Fruit fly (Drosophila melanogaster) whole organism, embryonic: Measurements from ENCODE around the gene CG17906.
A peak's percentile ranks its signal among the peaks of the same experiment; 100 is the strongest.

Experiments used
- C15 ChIP-seq: fragments of 200-800 bp; sonication (Bioruptor generic); IDR thresholded peaks from 3 replicates; pipeline ENCODE4 v1.3.6; 2022; ENCODE audit warnings: missing biosample characterization, missing genetic modification characterization
- CG10565 ChIP-seq: fragments of 200-800 bp; sonication (Bioruptor generic); optimal IDR thresholded peaks from 3 replicates; lab custom pipeline; 2016; ENCODE audit warnings: missing biosample characterization, mild to moderate bottlenecking, missing genetic modification characterization
- CG10654 ChIP-seq: fragments of 200-800 bp; sonication (Bioruptor generic); optimal IDR thresholded peaks from 2 replicates; lab custom pipeline; 2016; ENCODE audit warnings: missing biosample characterization, missing genetic modification characterization
- CG11696 ChIP-seq: fragments of 200-800 bp; sonication (Bioruptor generic); IDR thresholded peaks from 2 replicates; pipeline ENCODE4 v1.3.6; 2022; ENCODE audit warnings: missing biosample characterization, missing genetic modification characterization
- CG12155 ChIP-seq: fragments of 200-800 bp; sonication (Bioruptor generic); optimal IDR thresholded peaks from 3 replicates; lab custom pipeline; 2016; ENCODE audit warnings: missing biosample characterization, missing genetic modification characterization
- CG13123 ChIP-seq: fragments of 200-800 bp; sonication (Bioruptor generic); optimal IDR thresholded peaks from 2 replicates; lab custom pipeline; 2016; ENCODE audit warnings: missing biosample characterization, missing genetic modification characterization
- CG13775 ChIP-seq: fragments of 200-800 bp; sonication (Bioruptor generic); optimal IDR thresholded peaks from 3 replicates; lab custom pipeline; 2017; ENCODE audit warnings: missing biosample characterization, mild to moderate bottlenecking, missing genetic modification characterization
- CG14710 ChIP-seq: fragments of 200-800 bp; sonication (Bioruptor generic); optimal IDR thresholded peaks from 3 replicates; lab custom pipeline; 2019; ENCODE audit warnings: missing biosample characterization, mild to moderate bottlenecking, missing genetic modification characterization, moderate library complexity
- CG14965 ChIP-seq: fragments of 200-800 bp; sonication (Bioruptor generic); optimal IDR thresholded peaks from 2 replicates; lab custom pipeline; 2016; ENCODE audit warnings: missing biosample characterization, missing genetic modification characterization, borderline replicate concordance
- CG16813 ChIP-seq: fragments of 200-800 bp; sonication (Bioruptor generic); IDR thresholded peaks from 3 replicates; pipeline ENCODE4 v1.3.6; 2022; ENCODE audit warnings: missing biosample characterization, missing genetic modification characterization; ENCODE audit not compliant: partially characterized antibody
- CG17186 ChIP-seq: fragments of 200-800 bp; sonication (Bioruptor generic); optimal IDR thresholded peaks from 3 replicates; lab custom pipeline; 2017; ENCODE audit warnings: missing biosample characterization, missing genetic modification reagents, missing genetic modification characterization
- CG17802 ChIP-seq: fragments of 200-800 bp; sonication (Bioruptor generic); optimal IDR thresholded peaks from 2 replicates; lab custom pipeline; 2018; ENCODE audit warnings: missing biosample characterization, mild to moderate bottlenecking, missing genetic modification characterization, moderate library complexity
- CG17829 ChIP-seq: fragments of 200-800 bp; optimal IDR thresholded peaks from 2 replicates; lab custom pipeline; 2019; ENCODE audit warnings: missing biosample characterization, mild to moderate bottlenecking, missing genetic modification characterization, moderate library complexity
- CG30403 ChIP-seq: fragments of 200-800 bp; sonication (Bioruptor generic); optimal IDR thresholded peaks from 3 replicates; lab custom pipeline; 2016; ENCODE audit warnings: missing biosample characterization, missing genetic modification characterization
- CG30431 ChIP-seq: fragments of 200-800 bp; sonication (Bioruptor generic); optimal IDR thresholded peaks from 2 replicates; lab custom pipeline; 2017; ENCODE audit warnings: missing biosample characterization, missing genetic modification characterization
- CG33557 ChIP-seq: fragments of 200-800 bp; sonication (Bioruptor generic); optimal IDR thresholded peaks from 2 replicates; lab custom pipeline; 2019; ENCODE audit warnings: missing biosample characterization, mild to moderate bottlenecking, missing genetic modification characterization, moderate library complexity
- CG34422 ChIP-seq: fragments of 200-800 bp; sonication (Bioruptor generic); IDR thresholded peaks from 3 replicates; pipeline ENCODE4 v1.3.6; 2022; ENCODE audit warnings: missing biosample characterization, missing genetic modification characterization
- CG4730 ChIP-seq: fragments of 200-800 bp; sonication (Bioruptor generic); IDR thresholded peaks from 2 replicates; pipeline ENCODE4 v1.3.6; 2022; ENCODE audit warnings: missing biosample characterization, missing genetic modification characterization
- CG4854 ChIP-seq: fragments of 200-800 bp; sonication (Bioruptor generic); optimal IDR thresholded peaks from 2 replicates; lab custom pipeline; 2016; ENCODE audit warnings: missing biosample characterization, missing genetic modification characterization, inconsistent platforms
- CG6854 ChIP-seq: fragments of 200-800 bp; sonication (Bioruptor generic); optimal IDR thresholded peaks from 3 replicates; lab custom pipeline; 2017; ENCODE audit warnings: missing biosample characterization, mild to moderate bottlenecking, missing genetic modification characterization
- CG7963 ChIP-seq: fragments of 200-800 bp; sonication (Bioruptor generic); IDR thresholded peaks from 3 replicates; pipeline ENCODE4 v1.3.6; 2022; ENCODE audit warnings: missing biosample characterization, missing genetic modification characterization; ENCODE audit not compliant: partially characterized antibody
- CG8765 ChIP-seq: fragments of 200-800 bp; sonication (Bioruptor generic); IDR thresholded peaks from 2 replicates; pipeline ENCODE4 v1.3.6; 2022; ENCODE audit warnings: missing biosample characterization, missing genetic modification characterization
- Dek ChIP-seq: fragments of 200-800 bp; sonication (Bioruptor generic); optimal IDR thresholded peaks from 3 replicates; lab custom pipeline; 2019; ENCODE audit warnings: missing biosample characterization, mild to moderate bottlenecking, missing genetic modification characterization, moderate library complexity
- Dip2 ChIP-seq: fragments of 200-800 bp; sonication (Bioruptor generic); IDR thresholded peaks from 2 replicates; pipeline ENCODE4 v1.3.6; 2022; ENCODE audit warnings: missing biosample characterization, missing genetic modification characterization
- Fer3 ChIP-seq: fragments of 200-800 bp; sonication (Bioruptor generic); optimal IDR thresholded peaks from 2 replicates; lab custom pipeline; 2018; ENCODE audit warnings: missing biosample characterization, mild to moderate bottlenecking, missing genetic modification characterization, moderate library complexity
- HLH3B ChIP-seq: fragments of 200-800 bp; sonication (Bioruptor generic); IDR thresholded peaks from 2 replicates; pipeline ENCODE4 v1.3.6; 2022; ENCODE audit warnings: missing biosample characterization, missing genetic modification characterization
- HLH54F ChIP-seq: fragments of 200-800 bp; sonication (Bioruptor generic); optimal IDR thresholded peaks from 3 replicates; lab custom pipeline; 2016; ENCODE audit warnings: missing biosample characterization, missing genetic modification characterization
- HLHmδ ChIP-seq: fragments of 200-800 bp; sonication (Bioruptor generic); optimal IDR thresholded peaks from 2 replicates; lab custom pipeline; 2018; ENCODE audit warnings: missing biosample characterization, mild to moderate bottlenecking, missing genetic modification characterization, moderate library complexity
- Max ChIP-seq: fragments of 200-800 bp; sonication (Bioruptor generic); optimal IDR thresholded peaks from 2 replicates; lab custom pipeline; 2016; ENCODE audit warnings: missing biosample characterization, mild to moderate bottlenecking, missing genetic modification characterization
- Ravus ChIP-seq: fragments of 200-800 bp; sonication (Bioruptor generic); IDR thresholded peaks from 2 replicates; pipeline ENCODE4 v1.3.6; 2022; ENCODE audit warnings: missing biosample characterization, missing genetic modification characterization
- Stat92E ChIP-seq, 3 experiments: fragments of >200 bp in 2 of 3; fragments of 200-800 bp in 1 of 3; sonication (Bioruptor generic) in 1 of 3; optimal IDR thresholded peaks; 2 replicates each; lab custom pipeline; 2017 to 2019; ENCODE audit warnings: missing biosample characterization in 3 of 3, missing genetic modification characterization in 3 of 3, mild to moderate bottlenecking in 1 of 3, moderate library complexity in 1 of 3
- Taf1 ChIP-seq: fragments of 200-800 bp; sonication (Bioruptor generic); IDR thresholded peaks from 2 replicates; pipeline ENCODE4 v1.3.6; 2022; ENCODE audit warnings: missing biosample characterization, missing genetic modification characterization
- YL-1 ChIP-seq: fragments of 200-800 bp; sonication (Bioruptor generic); optimal IDR thresholded peaks from 3 replicates; lab custom pipeline; 2017; ENCODE audit warnings: missing biosample characterization, mild to moderate bottlenecking, missing genetic modification characterization
- btn ChIP-seq: fragments of 200-800 bp; sonication (Bioruptor generic); optimal IDR thresholded peaks from 2 replicates; lab custom pipeline; 2016; ENCODE audit warnings: missing biosample characterization, missing genetic modification characterization
- cad ChIP-seq: fragments of >200 bp; optimal IDR thresholded peaks from 2 replicates; lab custom pipeline; 2017; ENCODE audit warnings: missing biosample characterization, missing genetic modification characterization
- da ChIP-seq: fragments of 200-800 bp; sonication (Bioruptor generic); optimal IDR thresholded peaks from 2 replicates; lab custom pipeline; 2016; ENCODE audit warnings: missing biosample characterization, missing genetic modification characterization
- exex ChIP-seq: fragments of 200-800 bp; sonication (Bioruptor generic); optimal IDR thresholded peaks from 4 replicates; lab custom pipeline; 2018; ENCODE audit warnings: missing biosample characterization, mild to moderate bottlenecking, missing genetic modification characterization, moderate library complexity
- fru ChIP-seq: fragments of >200 bp; optimal IDR thresholded peaks from 2 replicates; lab custom pipeline; 2017
- gem ChIP-seq: fragments of 200-800 bp; sonication (Bioruptor generic); optimal IDR thresholded peaks from 2 replicates; lab custom pipeline; 2019; ENCODE audit warnings: missing biosample characterization, mild to moderate bottlenecking, missing genetic modification characterization, moderate library complexity
- gro ChIP-seq: fragments of 200-800 bp; sonication (Bioruptor generic); optimal IDR thresholded peaks from 2 replicates; lab custom pipeline; 2016; ENCODE audit warnings: missing biosample characterization, missing genetic modification characterization
- klu ChIP-seq: fragments of 200-800 bp; sonication (Bioruptor generic); IDR thresholded peaks from 2 replicates; pipeline ENCODE4 v1.3.6; 2022; ENCODE audit warnings: missing biosample characterization, missing genetic modification characterization
- nerfin-2 ChIP-seq: fragments of 200-800 bp; sonication (Bioruptor generic); IDR thresholded peaks from 2 replicates; pipeline ENCODE4 v1.3.6; 2022; ENCODE audit warnings: missing biosample characterization, missing genetic modification characterization; ENCODE audit not compliant: partially characterized antibody
- prd ChIP-seq, 3 experiments: fragments of >200 bp in 2 of 3; fragments of 200-800 bp in 1 of 3; sonication (Bioruptor generic) in 1 of 3; optimal IDR thresholded peaks in 2 of 3; IDR thresholded peaks in 1 of 3; 2 replicates in 2 of 3; 3 replicates in 1 of 3; pipeline versions ENCODE4 v1.3.6 to Lab custom; 2017 to 2022; ENCODE audit warnings: missing biosample characterization in 1 of 3, missing genetic modification characterization in 1 of 3
- sima ChIP-seq: fragments of 200-800 bp; sonication (Bioruptor generic); optimal IDR thresholded peaks from 2 replicates; lab custom pipeline; 2016; ENCODE audit warnings: missing biosample characterization, missing genetic modification characterization
- stwl ChIP-seq: fragments of 200-800 bp; sonication (Bioruptor generic); optimal IDR thresholded peaks from 3 replicates; lab custom pipeline; 2018; ENCODE audit warnings: missing biosample characterization, mild to moderate bottlenecking, missing genetic modification characterization, moderate library complexity
- tgo ChIP-seq: fragments of 200-800 bp; sonication (Bioruptor generic); IDR thresholded peaks from 3 replicates; pipeline ENCODE4 v1.3.6; 2022; ENCODE audit warnings: missing biosample characterization, missing genetic modification characterization
- trh ChIP-seq: fragments of 200-800 bp; sonication (Bioruptor generic); optimal IDR thresholded peaks from 2 replicates; lab custom pipeline; 2016; ENCODE audit warnings: missing biosample characterization, missing genetic modification characterization
- ttk ChIP-seq: fragments of 200-800 bp; sonication (Bioruptor generic); IDR thresholded peaks from 2 replicates; pipeline ENCODE4 v2.1.2; 2022; ENCODE audit warnings: missing biosample characterization, missing genetic modification characterization

Gene CG17906

dm6 chr2L:8952194-8953037, 41.8 kb upstream of the CG17906 start (continued):
- no peak for TF ChIP-seq CG17802 (tag; lab: Kevin White, UChicago)
- TF ChIP-seq CG14965 (GFP tag; lab: Kevin White, UChicago): no peak
- no peak for TF ChIP-seq YL-1 (GFP tag; lab: Kevin White, UChicago)
- peak; percentile 17 for TF ChIP-seq gro (GFP tag; lab: Kevin White, UChicago)
- no peak for TF ChIP-seq Stat92E (GFP tag; optimal IDR thresholded peaks at IDR 0.05; lab: Kevin White, UChicago)
- TF ChIP-seq CG11696 (GFP tag; lab: Robert Waterston, UW): no peak
- no peak for TF ChIP-seq CG10654
- 0 out of 3 replicates have a peak, but pooled peaks have one; percentile 18 for TF ChIP-seq CG7963 (GFP tag; lab: Robert Waterston, UW)
- TF ChIP-seq CG8765 (GFP tag; lab: Robert Waterston, UW): peak; percentile 56
- TF ChIP-seq CG12155 (GFP tag; lab: Kevin White, UChicago): peak; percentile 42
- TF ChIP-seq stwl: peak; percentile 87
- peak; percentile 14 for TF ChIP-seq CG17829 (tag; lab: Kevin White, UChicago)
- no peak for TF ChIP-seq CG13123
- TF ChIP-seq trh (GFP tag; lab: Kevin White, UChicago): no peak
- no peak for TF ChIP-seq klu (GFP tag; lab: Robert Waterston, UW)
- TF ChIP-seq Ravus (GFP tag; lab: Robert Waterston, UW): no peak
- TF ChIP-seq gem (tag; lab: Kevin White, UChicago): peak; percentile 61
- no peak for TF ChIP-seq Max
- TF ChIP-seq btn (GFP tag; lab: Kevin White, UChicago): no peak
- peak; percentile 97 for TF ChIP-seq exex (tag; lab: Kevin White, UChicago)
- TF ChIP-seq HLH3B (GFP tag; lab: Robert Waterston, UW): peak; percentile 42; the same call in 1 of the 2 replicates
- TF ChIP-seq CG30431: no peak
- TF ChIP-seq da (GFP tag; lab: Kevin White, UChicago): no peak
- TF ChIP-seq CG33557 (GFP tag; lab: Kevin White, UChicago): no peak
- TF ChIP-seq tgo: peak; percentile 52; the same call in 2 of the 3 replicates
- no peak for TF ChIP-seq HLHmδ (GFP tag; lab: Kevin White, UChicago)
- no peak for TF ChIP-seq prd (optimal IDR thresholded peaks at IDR 0.05; lab: Kevin White, UChicago)
- TF ChIP-seq prd (GFP tag; IDR thresholded peaks at IDR 0.05; lab: Robert Waterston, UW): peak; percentile 62; the same call in 2 of the 3 replicates
- no peak for TF ChIP-seq Taf1 (GFP tag; lab: Robert Waterston, UW)
- TF ChIP-seq CG6854 (GFP tag; lab: Kevin White, UChicago): no peak
- TF ChIP-seq CG17186 (GFP tag; lab: Kevin White, UChicago): no peak
- peak; percentile 49 for TF ChIP-seq HLH54F (GFP tag; lab: Kevin White, UChicago)
- TF ChIP-seq CG30403 (GFP tag; lab: Kevin White, UChicago): peak; percentile 34
- TF ChIP-seq C15: no peak
- TF ChIP-seq Dip2 (GFP tag; lab: Robert Waterston, UW): no peak
- TF ChIP-seq sima: no peak
- TF ChIP-seq CG34422 (GFP tag; lab: Robert Waterston, UW): 0 out of 3 replicates have a peak, but pooled peaks have one; percentile 50
- no peak for TF ChIP-seq fru (lab: Kevin White, UChicago)
- TF ChIP-seq cad: no peak
- peak; percentile 3 for TF ChIP-seq CG14710 (tag; lab: Kevin White, UChicago)
- TF ChIP-seq CG13775: peak; percentile 16
- 0 out of 2 replicates have a peak, but pooled peaks have one; percentile 26 for TF ChIP-seq CG4730 (GFP tag; lab: Robert Waterston, UW)
- TF ChIP-seq CG16813 (GFP tag; lab: Robert Waterston, UW): peak; percentile 74
- TF ChIP-seq Fer3 (tag; lab: Kevin White, UChicago): peak; percentile 23
- peak; percentile 57 for TF ChIP-seq nerfin-2 (GFP tag; lab: Robert Waterston, UW)
- TF ChIP-seq CG10565 (GFP tag; lab: Kevin White, UChicago): no peak
- peak; percentile 49 for TF ChIP-seq ttk
- peak; percentile 26 for TF ChIP-seq Dek (tag; lab: Kevin White, UChicago)
- TF ChIP-seq CG4854 (GFP tag; lab: Kevin White, UChicago): no peak
